Worm (Caenorhabditis elegans) whole organism, young adult: ENCODE results near the gene C25G4.2.

Source experiments
- B0035.1 ChIP-seq: sonication (generic microtip); optimal IDR thresholded peaks from 2 replicates; lab custom pipeline; 2016; ENCODE audit warnings: missing genetic modification characterization, mild to moderate bottlenecking, missing compliant biosample characterization, missing genotype, missing genetic modification reagents
- B0336.3 ChIP-seq: fragments of 200-800 bp; sonication (Bioruptor generic); IDR thresholded peaks from 2 replicates; pipeline ENCODE4 v1.3.6; 2022; ENCODE audit warnings: missing genetic modification characterization, missing compliant biosample characterization
- C06A6.2 ChIP-seq: fragments of 200-800 bp; sonication (Bioruptor generic); conservative IDR thresholded peaks from 2 replicates; pipeline ENCODE4 v1.3.6; 2022; ENCODE audit warnings: missing genetic modification characterization, missing compliant biosample characterization
- D2030.7 ChIP-seq: fragments of 200-800 bp; sonication (Bioruptor generic); IDR thresholded peaks from 2 replicates; pipeline ENCODE4 v1.3.6; 2022; ENCODE audit warnings: missing genetic modification reagents, missing genetic modification characterization, missing compliant biosample characterization
- F23B12.7 ChIP-seq: sonication (generic microtip); optimal IDR thresholded peaks from 2 replicates; lab custom pipeline; 2017; ENCODE audit warnings: missing genetic modification characterization, mild to moderate bottlenecking, missing compliant biosample characterization, antibody characterized with exemption, moderate library complexity; ENCODE audit not compliant: insufficient read depth
- F52B5.7 ChIP-seq: sonication (generic microtip); optimal IDR thresholded peaks from 2 replicates; lab custom pipeline; 2016; ENCODE audit warnings: mild to moderate bottlenecking, missing genetic modification characterization, missing compliant biosample characterization
- F57C9.4 ChIP-seq: sonication (generic microtip); optimal IDR thresholded peaks from 2 replicates; lab custom pipeline; 2017; ENCODE audit warnings: mild to moderate bottlenecking, missing genetic modification characterization, missing compliant biosample characterization
- Y95B8A.8 ChIP-seq: fragments of 200-800 bp; sonication (Bioruptor generic); IDR thresholded peaks from 2 replicates; pipeline ENCODE4 v1.3.6; 2022; ENCODE audit warnings: missing genetic modification reagents, missing genetic modification characterization, missing compliant biosample characterization
- akir-1 ChIP-seq: fragments of 200-800 bp; sonication (Bioruptor generic); optimal IDR thresholded peaks from 2 replicates; lab custom pipeline; 2018; ENCODE audit warnings: mild to moderate bottlenecking, missing genetic modification characterization, moderate library complexity, missing compliant biosample characterization
- aptf-2 ChIP-seq: fragments of 200-800 bp; sonication (Bioruptor generic); conservative IDR thresholded peaks from 2 replicates; pipeline ENCODE4 v1.3.6; 2022; ENCODE audit warnings: missing genetic modification reagents, missing genetic modification characterization, missing compliant biosample characterization
- atf-7 ChIP-seq: sonication (generic microtip); optimal IDR thresholded peaks from 2 replicates; lab custom pipeline; 2017; ENCODE audit warnings: mild to moderate bottlenecking, missing genetic modification characterization, missing compliant biosample characterization
- athp-1 ChIP-seq: sonication (generic microtip); optimal IDR thresholded peaks from 2 replicates; lab custom pipeline; 2017; ENCODE audit warnings: mild to moderate bottlenecking, missing genetic modification characterization, missing compliant biosample characterization
- attf-3 ChIP-seq: fragments of 200-800 bp; sonication (Bioruptor generic); conservative IDR thresholded peaks from 2 replicates; pipeline ENCODE4 v1.3.6; 2022; ENCODE audit warnings: missing genetic modification reagents, missing genetic modification characterization, missing compliant biosample characterization
- attf-5 ChIP-seq: fragments of 200-800 bp; sonication (Bioruptor generic); optimal IDR thresholded peaks from 2 replicates; lab custom pipeline; 2018; ENCODE audit warnings: mild to moderate bottlenecking, missing genetic modification characterization, missing compliant biosample characterization
- attf-6 ChIP-seq: fragments of 200-800 bp; sonication (Bioruptor generic); IDR thresholded peaks from 2 replicates; pipeline ENCODE4 v1.3.6; 2022; ENCODE audit warnings: missing genetic modification reagents, missing genetic modification characterization, missing compliant biosample characterization
- ceh-27 ChIP-seq: fragments of 200-800 bp; sonication (Bioruptor generic); optimal IDR thresholded peaks from 2 replicates; lab custom pipeline; 2018; ENCODE audit warnings: mild to moderate bottlenecking, missing genetic modification characterization, moderate library complexity, missing compliant biosample characterization
- chd-7 ChIP-seq: sonication (generic microtip); optimal IDR thresholded peaks from 2 replicates; lab custom pipeline; 2016; ENCODE audit warnings: mild to moderate bottlenecking, missing genetic modification characterization, moderate library complexity, missing compliant biosample characterization
- die-1 ChIP-seq: sonication (generic microtip); optimal IDR thresholded peaks from 2 replicates; lab custom pipeline; 2016; ENCODE audit warnings: missing genotype, mild to moderate bottlenecking, missing genetic modification characterization, missing compliant biosample characterization
- dox-1 ChIP-seq: fragments of 200-800 bp; sonication (Bioruptor generic); IDR thresholded peaks from 2 replicates; pipeline ENCODE4 v1.3.6; 2022; ENCODE audit warnings: missing genetic modification reagents, missing genetic modification characterization, missing compliant biosample characterization
- ets-4 ChIP-seq: fragments of 200-800 bp; sonication (Bioruptor generic); optimal IDR thresholded peaks from 2 replicates; lab custom pipeline; 2018; ENCODE audit warnings: mild to moderate bottlenecking, missing genetic modification characterization, missing compliant biosample characterization
- him-1 ChIP-seq: sonication (generic microtip); optimal IDR thresholded peaks from 2 replicates; lab custom pipeline; 2016; ENCODE audit warnings: missing genotype, missing genetic modification reagents, missing genetic modification characterization, missing compliant biosample characterization
- let-526 ChIP-seq: fragments of 200-800 bp; sonication (Bioruptor generic); IDR thresholded peaks from 2 replicates; pipeline ENCODE4 v1.3.6; 2022; ENCODE audit warnings: missing genetic modification reagents, missing genetic modification characterization, missing compliant biosample characterization
- let-607 ChIP-seq, 2 experiments: fragments of 200-800 bp in 1 of 2; sonication (Bioruptor generic) in 1 of 2; sonication (generic microtip) in 1 of 2; optimal IDR thresholded peaks; 2 replicates each; lab custom pipeline; 2016 to 2018; ENCODE audit warnings: mild to moderate bottlenecking in 2 of 2, missing compliant biosample characterization in 2 of 2, missing genetic modification characterization in 2 of 2, moderate library complexity in 2 of 2, missing genotype in 1 of 2
- lsl-1 ChIP-seq: fragments of 200-800 bp; sonication (Bioruptor generic); optimal IDR thresholded peaks from 2 replicates; lab custom pipeline; 2018; ENCODE audit warnings: mild to moderate bottlenecking, missing genetic modification characterization, moderate library complexity, missing compliant biosample characterization
- lsy-27 ChIP-seq: sonication (generic microtip); optimal IDR thresholded peaks from 2 replicates; lab custom pipeline; 2017; ENCODE audit warnings: missing genetic modification characterization, mild to moderate bottlenecking, missing compliant biosample characterization, antibody characterized with exemption, missing genotype, borderline replicate concordance; ENCODE audit not compliant: insufficient read depth
- mel-28 ChIP-seq: sonication (generic microtip); optimal IDR thresholded peaks from 2 replicates; lab custom pipeline; 2016; ENCODE audit warnings: borderline replicate concordance, mild to moderate bottlenecking, missing genetic modification characterization, missing compliant biosample characterization
- mes-4 ChIP-seq: sonication (generic microtip); optimal IDR thresholded peaks from 2 replicates; lab custom pipeline; 2016; ENCODE audit warnings: missing genotype, missing genetic modification characterization, missing compliant biosample characterization
- mxl-1 ChIP-seq: sonication (generic microtip); optimal IDR thresholded peaks from 2 replicates; lab custom pipeline; 2016; ENCODE audit warnings: missing genetic modification characterization, missing compliant biosample characterization
- nfya-1 ChIP-seq: sonication (generic microtip); optimal IDR thresholded peaks from 2 replicates; lab custom pipeline; 2017; ENCODE audit warnings: antibody characterized with exemption, missing compliant biosample characterization, missing genetic modification characterization, borderline replicate concordance; ENCODE audit not compliant: insufficient read depth
- nhr-27 ChIP-seq: fragments of 200-800 bp; sonication (Bioruptor generic); optimal IDR thresholded peaks from 2 replicates; lab custom pipeline; 2018; ENCODE audit warnings: mild to moderate bottlenecking, missing genetic modification characterization, moderate library complexity, missing compliant biosample characterization
- nhr-80 ChIP-seq: sonication (generic microtip); optimal IDR thresholded peaks from 2 replicates; lab custom pipeline; 2016; ENCODE audit warnings: missing genetic modification characterization, missing compliant biosample characterization
- nhr-90 ChIP-seq: sonication (generic microtip); optimal IDR thresholded peaks from 2 replicates; lab custom pipeline; 2016; ENCODE audit warnings: missing genotype, mild to moderate bottlenecking, missing genetic modification characterization, missing compliant biosample characterization
- pha-4 ChIP-seq: fragments of 150-350 bp; sonication (generic microtip); optimal IDR thresholded peaks from 2 replicates; lab custom pipeline; 2014; ENCODE audit warnings: missing biosample characterization, missing genetic modification reagents, missing genetic modification characterization
- snpc-1.1 ChIP-seq: sonication (generic microtip); optimal IDR thresholded peaks from 2 replicates; lab custom pipeline; 2017; ENCODE audit warnings: missing genetic modification characterization, mild to moderate bottlenecking, missing compliant biosample characterization, antibody characterized with exemption, moderate library complexity, missing genotype, missing genetic modification reagents; ENCODE audit not compliant: insufficient read depth
- snpc-1.3 ChIP-seq: sonication (generic microtip); optimal IDR thresholded peaks from 2 replicates; lab custom pipeline; 2017; ENCODE audit warnings: missing genetic modification characterization, mild to moderate bottlenecking, missing compliant biosample characterization, antibody characterized with exemption, moderate library complexity, missing genotype, missing genetic modification reagents; ENCODE audit not compliant: insufficient read depth
- snpc-3.4 ChIP-seq: sonication (generic microtip); optimal IDR thresholded peaks from 2 replicates; lab custom pipeline; 2017; ENCODE audit warnings: missing genetic modification characterization, mild to moderate bottlenecking, missing compliant biosample characterization, antibody characterized with exemption, moderate library complexity, missing genotype, missing genetic modification reagents
- snpc-4 ChIP-seq, 5 experiments: fragments of 150-350 bp in 1 of 5; sonication (generic microtip) in 4 of 5; optimal IDR thresholded peaks; 2 replicates each; lab custom pipeline; 2014 to 2018; ENCODE audit warnings: missing genetic modification characterization in 5 of 5, missing biosample characterization in 3 of 5, antibody characterized with exemption in 2 of 5, mild to moderate bottlenecking in 2 of 5, missing compliant biosample characterization in 2 of 5, missing genotype in 2 of 5, moderate library complexity in 2 of 5, missing genetic modification reagents in 1 of 5
- sptf-2 ChIP-seq: fragments of 200-800 bp; sonication (Bioruptor generic); optimal IDR thresholded peaks from 2 replicates; lab custom pipeline; 2018; ENCODE audit warnings: mild to moderate bottlenecking, missing genetic modification characterization, missing compliant biosample characterization
- unc-62 ChIP-seq: fragments of 150-350 bp; optimal IDR thresholded peaks from 2 replicates; lab custom pipeline; 2014; ENCODE audit warnings: missing biosample characterization, missing genetic modification reagents, missing genetic modification characterization
- zfh-2 ChIP-seq: fragments of 200-800 bp; sonication (Bioruptor generic); conservative IDR thresholded peaks from 2 replicates; pipeline ENCODE4 v1.3.6; 2022; ENCODE audit warnings: missing genetic modification reagents, missing genetic modification characterization, missing compliant biosample characterization
- ztf-18 ChIP-seq: sonication (generic microtip); optimal IDR thresholded peaks from 2 replicates; lab custom pipeline; 2016; ENCODE audit warnings: missing genotype, mild to moderate bottlenecking, missing genetic modification characterization, missing compliant biosample characterization
- ztf-22 ChIP-seq: fragments of 200-800 bp; sonication (Bioruptor generic); optimal IDR thresholded peaks from 2 replicates; lab custom pipeline; 2018; ENCODE audit warnings: mild to moderate bottlenecking, missing genetic modification characterization, moderate library complexity, missing compliant biosample characterization
- ztf-25 ChIP-seq: fragments of 200-800 bp; sonication (Bioruptor generic); IDR thresholded peaks from 2 replicates; pipeline ENCODE4 v1.3.6; 2022; ENCODE audit warnings: missing genetic modification reagents, missing genetic modification characterization, missing compliant biosample characterization
- ztf-26 ChIP-seq: sonication (generic microtip); optimal IDR thresholded peaks from 2 replicates; lab custom pipeline; 2017; ENCODE audit warnings: missing genetic modification characterization, missing compliant biosample characterization
- ztf-3 ChIP-seq: fragments of 200-800 bp; sonication (Bioruptor generic); optimal IDR thresholded peaks from 2 replicates; lab custom pipeline; 2018; ENCODE audit warnings: mild to moderate bottlenecking, missing genetic modification characterization, missing compliant biosample characterization

C25G4.2 gene

DNA sequence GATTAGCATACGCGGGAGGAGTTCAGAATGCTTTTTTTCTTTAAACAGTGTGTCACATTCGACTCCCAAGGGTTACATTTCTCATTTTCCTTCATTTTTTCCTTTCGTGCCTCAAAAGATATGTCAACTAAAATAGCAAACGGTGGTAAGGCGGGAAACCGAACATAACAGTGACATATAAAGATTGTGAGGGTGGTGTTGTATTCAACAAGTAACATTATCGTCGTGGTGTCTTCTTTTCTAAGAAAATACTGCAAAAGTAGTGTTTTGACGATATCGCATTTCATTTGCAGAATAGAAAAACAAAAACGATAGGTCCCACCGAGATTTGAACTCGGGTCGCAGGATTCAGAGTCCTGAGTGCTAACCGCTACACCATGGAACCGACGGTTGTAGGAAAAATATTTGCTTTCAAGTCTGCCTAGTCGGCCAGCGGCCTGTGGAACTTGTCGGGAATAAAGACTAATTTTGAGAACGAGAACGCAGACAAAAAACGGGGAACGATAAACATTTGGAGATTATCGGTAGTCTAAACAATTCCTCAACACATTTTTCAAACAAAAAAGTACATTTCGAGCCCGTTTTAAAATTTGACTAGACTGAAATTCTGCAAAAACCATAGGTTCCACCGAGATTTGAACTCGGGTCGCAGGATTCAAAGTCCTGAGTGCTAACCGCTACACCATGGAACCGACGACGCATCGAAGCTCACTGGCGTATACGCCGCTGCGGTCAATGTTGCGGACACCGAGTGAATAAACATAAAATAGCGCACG, 27.0 kb downstream of the C25G4.2 start (continued):
- TF ChIP-seq aptf-2 (no peak), ztf-25 (GFP tag; lab: Robert Waterston, UW) (no peak), attf-3 (GFP tag; lab: Robert Waterston, UW) (no peak), unc-62 (GFP tag; lab: Kevin White, UChicago) (no peak), attf-5 (GFP tag; lab: Kevin White, UChicago) (peak; percentile 19), ztf-18 (peak; percentile 51), sptf-2 (no peak), pha-4 (tag; lab: Kevin White, UChicago) (no peak), lsl-1 (GFP tag; lab: Kevin White, UChicago) (peak; percentile 41), atf-7 (tag; lab: Kevin White, UChicago) (peak; percentile 11), dox-1 (GFP tag; lab: Robert Waterston, UW) (peak; percentile 50), C06A6.2 (GFP tag; lab: Robert Waterston, UW) (no peak), F52B5.7 (no peak), let-607 (tag; optimal IDR thresholded peaks at IDR 0.05; lab: Kevin White, UChicago) (no peak), snpc-4 (GFP tag; optimal IDR thresholded peaks at IDR 0.05; lab: Kevin White, UChicago) (peak; percentile 66), snpc-4 (tag; optimal IDR thresholded peaks at IDR 0.05; lab: Kevin White, UChicago) (peak; percentile 62 to 91 (median 88)), die-1 (peak; percentile 60), Y95B8A.8 (0 out of 2 replicates have a peak, but pooled peaks have one; percentile 20), akir-1 (no peak), snpc-1.1 (tag; lab: Kevin White, UChicago) (peak; percentile 86), ets-4 (GFP tag; lab: Kevin White, UChicago) (no peak), F23B12.7 (tag; lab: Kevin White, UChicago) (no peak), nfya-1 (tag; lab: Kevin White, UChicago) (no peak), attf-6 (GFP tag; lab: Robert Waterston, UW) (0 out of 2 replicates have a peak, but pooled peaks have one; percentile 40), D2030.7 (GFP tag; lab: Robert Waterston, UW) (peak; percentile 28; the same call in 1 of the 2 replicates), B0035.1 (tag; lab: Kevin White, UChicago) (no peak), chd-7 (peak; percentile 12), nhr-80 (tag; lab: Kevin White, UChicago) (peak; percentile 10), snpc-3.4 (tag; lab: Kevin White, UChicago) (peak; percentile 62), mel-28 (no peak), ceh-27 (no peak), snpc-1.3 (tag; lab: Kevin White, UChicago) (no peak), ztf-26 (tag; lab: Kevin White, UChicago) (peak; percentile 12), athp-1 (peak; percentile 57), nhr-90 (tag; lab: Kevin White, UChicago) (peak; percentile 17), let-526 (GFP tag; lab: Robert Waterston, UW) (0 out of 2 replicates have a peak, but pooled peaks have one; percentile 24), him-1 (tag; lab: Kevin White, UChicago) (peak; percentile 71), nhr-27 (no peak), mes-4 (no peak), F57C9.4 (tag; lab: Kevin White, UChicago) (no peak), B0336.3 (peak; percentile 33; the same call in 1 of the 2 replicates), zfh-2 (GFP tag; lab: Robert Waterston, UW) (no peak), ztf-22 (GFP tag; lab: Kevin White, UChicago) (no peak), mxl-1 (tag; lab: Kevin White, UChicago) (peak; percentile 40), ztf-3 (no peak), lsy-27 (tag; lab: Kevin White, UChicago) (peak; percentile 38)
